Worm (Caenorhabditis elegans): ENCODE results near the gene F25B5.6.

DNA sequence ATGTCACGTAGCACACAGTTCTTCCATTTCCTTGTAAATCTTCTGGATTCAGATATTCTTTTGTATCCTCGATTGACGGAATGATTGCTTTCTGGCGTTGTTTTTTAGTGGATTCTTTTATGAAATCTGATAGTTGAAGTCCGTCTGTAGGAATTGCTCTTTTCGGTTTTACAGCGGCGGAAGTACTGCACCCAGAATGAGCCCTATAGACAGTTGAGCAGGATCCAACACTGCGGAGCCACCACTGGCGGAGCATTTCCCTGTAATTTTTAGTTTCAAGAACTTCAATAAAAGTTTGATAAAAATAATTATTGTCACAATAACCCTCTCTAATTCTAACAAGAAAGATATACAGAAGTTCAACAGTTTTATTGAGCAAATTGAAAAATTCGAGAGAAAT lies 2.7 kb downstream of the F25B5.6 start, which contains the start of gene F25B5.5:
- TF ChIP-seq sea-2 (GFP tag; optimal IDR thresholded peaks at IDR 0.05) = no peak
- no peak for TF ChIP-seq mdl-1 (tag; optimal IDR thresholded peaks at IDR 0.05)
- TF ChIP-seq elt-2 (tag; optimal IDR thresholded peaks at IDR 0.05) = no peak
- TF ChIP-seq ztf-11 (tag; optimal IDR thresholded peaks at IDR 0.05) = no peak

Measured in whole organism, L3 larva.